Worm (Caenorhabditis elegans) whole organism, L3 larva: ENCODE results near the gene T04B8.1.

Experiments
- aly-2 ChIP-seq: fragments of 150-350 bp; optimal IDR thresholded peaks from 2 replicates; lab custom pipeline; 2014; ENCODE audit warnings: missing biosample characterization, missing genetic modification characterization
- ama-1 ChIP-seq: fragments of 150-350 bp; optimal IDR thresholded peaks from 2 replicates; lab custom pipeline; 2018
- ceh-9 ChIP-seq: sonication (generic microtip); optimal IDR thresholded peaks from 2 replicates; lab custom pipeline; 2018; ENCODE audit warnings: missing biosample characterization, missing genetic modification characterization
- egl-5 ChIP-seq: fragments of 150-350 bp; optimal IDR thresholded peaks from 2 replicates; lab custom pipeline; 2017; ENCODE audit warnings: missing biosample characterization, missing genetic modification reagents, missing genetic modification characterization, inconsistent platforms
- fkh-10 ChIP-seq: sonication (generic microtip); optimal IDR thresholded peaks from 2 replicates; lab custom pipeline; 2017; ENCODE audit warnings: missing biosample characterization, missing genetic modification reagents, missing genetic modification characterization
- lsy-12 ChIP-seq: sonication (generic microtip); optimal IDR thresholded peaks from 2 replicates; lab custom pipeline; 2016; ENCODE audit warnings: mild to moderate bottlenecking, missing genetic modification characterization, missing compliant biosample characterization
- nhr-12 ChIP-seq: fragments of 150-350 bp; optimal IDR thresholded peaks from 2 replicates; lab custom pipeline; 2014; ENCODE audit warnings: missing biosample characterization, missing genetic modification characterization
- nhr-28 ChIP-seq: fragments of 150-350 bp; optimal IDR thresholded peaks from 2 replicates; lab custom pipeline; 2014; ENCODE audit warnings: missing biosample characterization, missing genetic modification characterization
- nhr-77 ChIP-seq: fragments of 150-350 bp; optimal IDR thresholded peaks from 2 replicates; lab custom pipeline; 2014; ENCODE audit warnings: missing biosample characterization, missing genetic modification characterization
- tbx-2 ChIP-seq: sonication (generic microtip); optimal IDR thresholded peaks from 2 replicates; lab custom pipeline; 2016; ENCODE audit warnings: mild to moderate bottlenecking, missing genetic modification characterization, missing compliant biosample characterization

DNA sequence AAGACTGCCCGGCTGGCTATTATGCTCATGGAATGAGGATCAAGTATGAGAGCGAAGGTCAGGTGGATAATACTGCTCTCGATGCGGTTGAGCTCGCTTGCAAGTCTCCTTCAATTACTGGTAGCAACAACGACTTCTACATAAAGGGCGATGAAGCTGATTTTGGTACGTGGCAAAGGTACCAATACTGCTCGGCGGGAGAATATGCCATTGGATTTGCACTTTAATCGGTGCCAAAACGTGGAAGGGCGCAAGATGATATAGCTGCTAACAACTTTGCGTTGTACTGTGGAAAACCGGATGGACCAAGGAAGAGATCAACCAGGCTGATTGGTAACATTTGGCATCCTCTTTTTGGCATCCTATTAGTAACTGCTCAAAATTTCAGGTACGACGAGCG is 33.8 kb downstream of the T04B8.1 start:
- no peak for TF ChIP-seq aly-2
- TF ChIP-seq nhr-77: no peak
- no peak for TF ChIP-seq nhr-12 (tag; lab: Kevin White, UChicago)
- no peak for TF ChIP-seq lsy-12
- TF ChIP-seq nhr-28 (tag; lab: Kevin White, UChicago): no peak
- TF ChIP-seq fkh-10 (GFP tag; lab: Kevin White, UChicago): no peak
- TF ChIP-seq tbx-2 (tag; lab: Kevin White, UChicago): no peak
- no peak for TF ChIP-seq egl-5 (tag; lab: Kevin White, UChicago)
- TF ChIP-seq ceh-9 (tag; lab: Kevin White, UChicago): no peak
- no peak for TF ChIP-seq ama-1 (lab: Kevin White, UChicago)
